Fruit fly (Drosophila melanogaster): Measurements from ENCODE around the gene CG4617.

CG4617 gene

DNA sequence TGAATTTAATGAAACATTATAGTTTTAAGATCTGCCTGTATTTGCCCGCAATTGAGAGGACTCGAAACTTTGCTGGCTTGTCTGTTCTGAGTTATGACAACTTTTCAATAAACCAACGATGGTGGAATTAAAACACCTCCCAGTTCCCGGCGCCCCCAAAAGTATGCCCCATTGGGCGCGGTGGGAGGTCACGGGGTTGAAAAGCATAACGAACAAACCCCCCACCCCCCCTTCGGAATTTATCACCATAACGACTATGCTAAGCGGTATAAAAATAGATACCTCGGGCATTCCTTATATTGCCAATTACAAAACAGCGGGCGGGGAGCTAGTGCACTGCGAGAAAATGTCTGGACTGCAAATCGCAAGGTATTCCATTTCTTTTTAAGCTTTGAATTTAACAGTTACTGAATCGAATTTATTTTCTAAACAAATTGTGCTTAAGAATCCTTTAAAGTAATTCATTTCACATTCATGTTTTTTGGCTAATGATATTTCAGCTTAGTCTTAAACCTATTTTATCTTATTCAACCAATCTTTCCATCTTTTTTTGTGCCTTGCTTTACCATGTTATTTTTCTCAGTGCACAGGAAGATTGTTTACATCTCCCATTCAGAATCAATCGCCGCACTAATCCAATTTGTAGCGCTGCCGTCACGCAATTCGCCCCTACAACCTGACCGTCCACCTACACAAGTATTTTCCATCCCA is 2.8 kb downstream of the CG4617 start (continued):
- peak; percentile 52 for TF ChIP-seq Dip3 (GFP tag; optimal IDR thresholded peaks at IDR 0.05)
- TF ChIP-seq CG11696 (GFP tag; IDR thresholded peaks at IDR 0.05) = peak; percentile 43; the same call in 1 of the 2 replicates
- TF ChIP-seq grn (GFP tag; optimal IDR thresholded peaks at IDR 0.05) = peak; percentile 51
- peak; percentile 76 for TF ChIP-seq pb (GFP tag; optimal IDR thresholded peaks at IDR 0.05)
- TF ChIP-seq abd-A (tag; optimal IDR thresholded peaks at IDR 0.05) = peak; percentile 13
- peak; percentile 81 for TF ChIP-seq CG12236 (GFP tag; optimal IDR thresholded peaks at IDR 0.05)
- no peak for TF ChIP-seq fd102C (GFP tag; optimal IDR thresholded peaks at IDR 0.05)
- peak; percentile 54 for TF ChIP-seq CG11247 (GFP tag; IDR thresholded peaks at IDR 0.05)
- TF ChIP-seq mam (GFP tag; optimal IDR thresholded peaks at IDR 0.05) = peak; percentile 60
- TF ChIP-seq luna (GFP tag; optimal IDR thresholded peaks at IDR 0.05) = no peak
- TF ChIP-seq D19A (tag; optimal IDR thresholded peaks at IDR 0.05) = peak; percentile 72
- TF ChIP-seq ap (GFP tag; IDR thresholded peaks at IDR 0.05) = peak; percentile 61
- peak; percentile 60 for TF ChIP-seq E2f2 (GFP tag; IDR thresholded peaks at IDR 0.05)
- TF ChIP-seq al (GFP tag; IDR thresholded peaks at IDR 0.05) = peak; percentile 75
- peak; percentile 25 for TF ChIP-seq CG7745 (tag; optimal IDR thresholded peaks at IDR 0.05)
- TF ChIP-seq ken (GFP tag; IDR thresholded peaks at IDR 0.05) = peak; percentile 12; the same call in 1 of the 3 replicates
- TF ChIP-seq nerfin-1 (tag; optimal IDR thresholded peaks at IDR 0.05) = peak; percentile 70
- no peak for TF ChIP-seq CG1647 (GFP tag; optimal IDR thresholded peaks at IDR 0.05)
- no peak for TF ChIP-seq yki (optimal IDR thresholded peaks at IDR 0.05)
- no peak for TF ChIP-seq stwl (tag; optimal IDR thresholded peaks at IDR 0.05)
- TF ChIP-seq ham (GFP tag; IDR thresholded peaks at IDR 0.05) = peak; percentile 75
- TF ChIP-seq CG16813 (GFP tag; IDR thresholded peaks at IDR 0.05; ENCODE audit: partially characterized antibody) = no peak
- no peak for TF ChIP-seq Sin3A (optimal IDR thresholded peaks at IDR 0.05)
- TF ChIP-seq caup (GFP tag; optimal IDR thresholded peaks at IDR 0.05; ENCODE audit: severe bottlenecking) = peak; percentile 62
- no peak for TF ChIP-seq lov (optimal IDR thresholded peaks at IDR 0.05)
- TF ChIP-seq lov (GFP tag; IDR thresholded peaks at IDR 0.05) = no peak
- peak; percentile 70 for TF ChIP-seq HHEX (GFP tag; optimal IDR thresholded peaks at IDR 0.05)
- TF ChIP-seq CG10462 (GFP tag; optimal IDR thresholded peaks at IDR 0.05) = peak; percentile 64
- TF ChIP-seq CG8944 (GFP tag; optimal IDR thresholded peaks at IDR 0.05) = peak; percentile 86
- TF ChIP-seq kay (GFP tag; optimal IDR thresholded peaks at IDR 0.05) = no peak
- TF ChIP-seq Hr39 (optimal IDR thresholded peaks at IDR 0.05) = no peak
- TF ChIP-seq CrebB (tag; optimal IDR thresholded peaks at IDR 0.05) = peak; percentile 77
- TF ChIP-seq CG6683 (GFP tag; optimal IDR thresholded peaks at IDR 0.05) = peak; percentile 30
- no peak for TF ChIP-seq BEAF-32 (GFP tag; optimal IDR thresholded peaks at IDR 0.05)
- TF ChIP-seq inv (GFP tag; IDR thresholded peaks at IDR 0.05; ENCODE audit: partially characterized antibody) = no peak
- TF ChIP-seq Mad (GFP tag; optimal IDR thresholded peaks at IDR 0.05) = peak; percentile 74
- TF ChIP-seq CG11398 (GFP tag; optimal IDR thresholded peaks at IDR 0.05) = peak; percentile 61
- TF ChIP-seq CG7786 (GFP tag; optimal IDR thresholded peaks at IDR 0.05) = peak; percentile 88
- TF ChIP-seq onecut (GFP tag; IDR thresholded peaks at IDR 0.05) = peak; percentile 59
- TF ChIP-seq CG3838 (GFP tag; optimal IDR thresholded peaks at IDR 0.05) = peak; percentile 54
- TF ChIP-seq dimm (GFP tag; IDR thresholded peaks at IDR 0.05) = peak; percentile 48; the same call in 1 of the 2 replicates
- peak; percentile 47 for TF ChIP-seq ac (GFP tag; optimal IDR thresholded peaks at IDR 0.05)
- peak; percentile 66 for TF ChIP-seq CG12219 (GFP tag; optimal IDR thresholded peaks at IDR 0.05)
- no peak for TF ChIP-seq mirr (GFP tag; optimal IDR thresholded peaks at IDR 0.05)
- peak; percentile 64 for TF ChIP-seq Oaz (GFP tag; IDR thresholded peaks at IDR 0.05)
- no peak for TF ChIP-seq CG6791 (GFP tag; IDR thresholded peaks at IDR 0.05; ENCODE audit: partially characterized antibody)
- TF ChIP-seq Atf-2 (GFP tag; optimal IDR thresholded peaks at IDR 0.05) = peak; percentile 87
- TF ChIP-seq dati (GFP tag; IDR thresholded peaks at IDR 0.05) = no peak; the same call in 1 of the 2 replicates
- peak; percentile 73 for TF ChIP-seq CG32772 (GFP tag; IDR thresholded peaks at IDR 0.05)
- peak; percentile 92 for TF ChIP-seq grau (tag; optimal IDR thresholded peaks at IDR 0.05)
- TF ChIP-seq CG14441 (GFP tag; IDR thresholded peaks at IDR 0.05) = peak; percentile 65

Measured in whole organism, embryonic.